Fruit fly (Drosophila melanogaster) whole organism, adult: ENCODE measurements around the gene CG9782.

ENCODE experiments used
- CG11617 ChIP-seq: fragments of 200-800 bp; sonication (Bioruptor generic); optimal IDR thresholded peaks from 2 replicates; lab custom pipeline; 2017; ENCODE audit warnings: mild to moderate bottlenecking, missing biosample characterization, missing genetic modification reagents, missing genetic modification characterization
- CG12768 ChIP-seq: fragments of 200-800 bp; sonication (Bioruptor generic); optimal IDR thresholded peaks from 2 replicates; lab custom pipeline; 2017; ENCODE audit warnings: missing biosample characterization, missing genetic modification characterization, mild to moderate bottlenecking, moderate library complexity, missing genetic modification reagents
- CG14711 ChIP-seq: fragments of 200-800 bp; sonication (Bioruptor generic); optimal IDR thresholded peaks from 2 replicates; lab custom pipeline; 2018; ENCODE audit warnings: missing biosample characterization, mild to moderate bottlenecking, missing genetic modification characterization, moderate library complexity
- CG1620 ChIP-seq: fragments of 200-800 bp; sonication (Bioruptor generic); optimal IDR thresholded peaks from 2 replicates; lab custom pipeline; 2016; ENCODE audit warnings: missing biosample characterization, missing genetic modification characterization
- CG33017 ChIP-seq: fragments of 200-800 bp; sonication (Bioruptor generic); optimal IDR thresholded peaks from 2 replicates; lab custom pipeline; 2018; ENCODE audit warnings: missing biosample characterization, mild to moderate bottlenecking, missing genetic modification characterization, moderate library complexity
- CG5204 ChIP-seq: fragments of 200-800 bp; sonication (Bioruptor generic); optimal IDR thresholded peaks from 2 replicates; lab custom pipeline; 2016; ENCODE audit warnings: missing biosample characterization, missing genetic modification characterization
- CG7045 ChIP-seq: fragments of 200-800 bp; sonication (Bioruptor generic); optimal IDR thresholded peaks from 2 replicates; lab custom pipeline; 2017; ENCODE audit warnings: missing biosample characterization, mild to moderate bottlenecking, missing genetic modification characterization
- CG7101 ChIP-seq: fragments of 200-800 bp; sonication (Bioruptor generic); optimal IDR thresholded peaks from 2 replicates; lab custom pipeline; 2018; ENCODE audit warnings: missing biosample characterization, mild to moderate bottlenecking, missing genetic modification characterization, moderate library complexity
- Clk ChIP-seq: fragments of 200-800 bp; sonication (Bioruptor generic); optimal IDR thresholded peaks from 2 replicates; lab custom pipeline; 2017; ENCODE audit warnings: missing biosample characterization, missing genetic modification characterization
- Crg-1 ChIP-seq: fragments of 200-800 bp; sonication (Bioruptor generic); optimal IDR thresholded peaks from 2 replicates; lab custom pipeline; 2016; ENCODE audit warnings: missing biosample characterization, missing genetic modification characterization
- Hr96 ChIP-seq: fragments of 200-800 bp; sonication (Bioruptor generic); optimal IDR thresholded peaks from 2 replicates; lab custom pipeline; 2016; ENCODE audit warnings: missing biosample characterization, missing genetic modification characterization
- Mnt ChIP-seq: fragments of 200-800 bp; sonication (Bioruptor generic); optimal IDR thresholded peaks from 2 replicates; lab custom pipeline; 2016; ENCODE audit warnings: missing biosample characterization, mild to moderate bottlenecking, missing genetic modification characterization
- bab1 ChIP-seq: fragments of 200-800 bp; sonication (Bioruptor generic); optimal IDR thresholded peaks from 3 replicates; lab custom pipeline; 2019; ENCODE audit warnings: missing biosample characterization, mild to moderate bottlenecking, missing genetic modification characterization, moderate library complexity
- cic ChIP-seq: fragments of 200-800 bp; sonication (Bioruptor generic); optimal IDR thresholded peaks from 2 replicates; lab custom pipeline; 2017; ENCODE audit warnings: missing biosample characterization, mild to moderate bottlenecking, missing genetic modification characterization, moderate library complexity
- cnc ChIP-seq, 2 experiments: fragments of >200 bp; optimal IDR thresholded peaks; 2 replicates each; lab custom pipeline; 2017
- kay ChIP-seq: fragments of 200-800 bp; sonication (Bioruptor generic); peaks from one replicate; lab custom pipeline; 2016; ENCODE audit warnings: missing biosample characterization, missing genetic modification characterization, borderline replicate concordance
- ovo ChIP-seq: fragments of 200-800 bp; sonication (Bioruptor generic); optimal IDR thresholded peaks from 2 replicates; lab custom pipeline; 2016; ENCODE audit warnings: missing biosample characterization, missing genetic modification characterization
- pad ChIP-seq: fragments of 200-800 bp; sonication (Bioruptor generic); optimal IDR thresholded peaks from 3 replicates; lab custom pipeline; 2017; ENCODE audit warnings: missing biosample characterization, missing genetic modification characterization, mild to moderate bottlenecking, moderate library complexity, missing genetic modification reagents
- tj ChIP-seq: fragments of 200-800 bp; sonication (Bioruptor generic); optimal IDR thresholded peaks from 3 replicates; lab custom pipeline; 2017; ENCODE audit warnings: missing biosample characterization, mild to moderate bottlenecking, missing genetic modification characterization, moderate library complexity
- toe ChIP-seq: fragments of 200-800 bp; sonication (Bioruptor generic); optimal IDR thresholded peaks from 2 replicates; lab custom pipeline; 2016; ENCODE audit warnings: missing biosample characterization, missing genetic modification characterization

CG9782 gene

DNA sequence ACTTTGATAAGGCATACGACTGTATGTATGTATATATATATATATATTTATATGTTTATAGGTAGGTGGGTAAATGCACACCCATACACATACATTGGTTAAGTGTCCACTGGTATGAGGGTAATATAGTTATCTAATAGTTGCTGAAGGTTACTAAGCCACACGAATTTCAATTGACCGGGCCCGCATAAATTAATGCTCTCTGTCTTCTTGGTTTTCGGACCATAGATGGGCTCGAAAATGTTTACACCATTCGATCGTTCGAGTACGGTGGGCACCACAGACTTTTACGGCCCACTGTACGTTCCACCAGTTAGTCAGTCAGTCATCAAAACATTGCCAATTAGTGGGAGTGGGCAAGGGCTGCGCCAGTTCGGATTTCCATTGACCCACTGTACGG is 26.0 kb downstream of the CG9782 start:
- TF ChIP-seq CG11617: no peak
- no peak for TF ChIP-seq CG5204 (GFP tag; lab: Kevin White, UChicago)
- no peak for TF ChIP-seq cnc (optimal IDR thresholded peaks at IDR 0.05; lab: Kevin White, UChicago)
- TF ChIP-seq Hr96 (GFP tag; lab: Kevin White, UChicago): no peak
- no peak for TF ChIP-seq pad (GFP tag; lab: Kevin White, UChicago)
- no peak for TF ChIP-seq CG33017
- no peak for TF ChIP-seq CG7045
- no peak for TF ChIP-seq Clk (GFP tag; lab: Kevin White, UChicago)
- TF ChIP-seq tj (GFP tag; lab: Kevin White, UChicago): no peak
- TF ChIP-seq toe (GFP tag; lab: Kevin White, UChicago): no peak
- no peak for TF ChIP-seq Crg-1 (GFP tag; lab: Kevin White, UChicago)
- TF ChIP-seq cic (GFP tag; lab: Kevin White, UChicago): no peak
- TF ChIP-seq CG14711 (tag; lab: Kevin White, UChicago): no peak

- TF ChIP-seq Mnt (GFP tag; lab: Kevin White, UChicago): peak; percentile 26
- TF ChIP-seq bab1 (GFP tag; lab: Kevin White, UChicago): peak; percentile 40
- no peak for TF ChIP-seq CG12768
- no peak for TF ChIP-seq Clk (GFP tag; lab: Kevin White, UChicago)
- no peak for TF ChIP-seq CG7045
- no peak for TF ChIP-seq pad (GFP tag; lab: Kevin White, UChicago)
- TF ChIP-seq Hr96 (GFP tag; lab: Kevin White, UChicago): no peak
- peak; percentile 15 for TF ChIP-seq CG14711 (tag; lab: Kevin White, UChicago)
- no peak for TF ChIP-seq tj (GFP tag; lab: Kevin White, UChicago)
- peak; percentile 34 for TF ChIP-seq CG11617
- no peak for TF ChIP-seq cic (GFP tag; lab: Kevin White, UChicago)
Observed at dm6 chrX:16593418-16593817, 28.0 kb downstream of the CG9782 start, which contains the start of the genes SMC3 and Ubc7. Gene SMC3, minus strand, starts transcription at chrX:16593439. Gene Ubc7, plus strand, starts transcription at chrX:16593677.

dm6 chrX:16587668-16588046 is 33.7 kb downstream of the CG9782 start, which contains the start of gene CG13014:
Gene CG13014, plus strand, starts transcription at chrX:16587873.
- TF ChIP-seq CG12768: no peak
- no peak for TF ChIP-seq cnc (optimal IDR thresholded peaks at IDR 0.05; lab: Kevin White, UChicago)
- TF ChIP-seq CG7045: no peak
- no peak for TF ChIP-seq CG33017
- TF ChIP-seq CG11617: no peak
- no peak for TF ChIP-seq Clk (GFP tag; lab: Kevin White, UChicago)
- TF ChIP-seq tj (GFP tag; lab: Kevin White, UChicago): no peak
- TF ChIP-seq kay: no peak

DNA sequence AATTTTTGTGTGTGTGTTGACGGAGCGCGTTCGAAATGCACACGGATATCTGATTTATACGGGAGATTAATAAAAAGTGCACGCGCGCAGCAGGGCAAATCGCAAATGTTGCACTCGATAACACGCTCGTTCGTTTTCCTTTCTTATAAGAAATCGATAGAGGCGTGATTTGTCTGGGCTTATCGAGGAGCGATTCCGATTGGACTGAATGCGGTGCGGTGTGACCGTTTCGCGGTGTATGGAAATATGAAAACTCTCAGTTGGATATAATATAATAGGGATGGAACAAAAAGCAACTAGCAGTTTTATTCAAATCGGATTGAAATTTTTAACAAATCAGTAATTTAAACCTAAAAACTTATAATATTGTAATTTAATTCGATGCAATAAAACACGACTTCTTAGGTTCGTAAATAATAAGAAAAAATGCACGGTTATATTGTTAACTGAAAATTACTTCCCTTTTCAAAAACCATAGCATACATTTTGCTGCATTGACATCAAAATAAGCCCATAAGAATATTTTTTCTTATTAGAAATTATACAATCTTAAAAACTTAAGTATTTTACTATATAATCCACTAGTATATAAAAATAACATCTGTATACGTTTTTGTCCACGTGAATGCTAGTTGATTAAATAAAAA is 34.2 kb downstream of the CG9782 start, which contains the start of gene CanA-14F:
Gene CanA-14F, minus strand, starts transcription at position 152 of the 647 bp plus-strand sequence.
- TF ChIP-seq tj (GFP tag; lab: Kevin White, UChicago) (no peak), CG1620 (GFP tag; lab: Kevin White, UChicago) (peak; percentile 45), cic (GFP tag; lab: Kevin White, UChicago) (peak; percentile 14), CG11617 (no peak), CG12768 (no peak), CG33017 (no peak), kay (no peak), pad (GFP tag; lab: Kevin White, UChicago) (no peak), CG5204 (GFP tag; lab: Kevin White, UChicago) (no peak), cnc (optimal IDR thresholded peaks at IDR 0.05; lab: Kevin White, UChicago) (no peak), CG14711 (tag; lab: Kevin White, UChicago) (no peak), ovo (GFP tag; lab: Kevin White, UChicago) (no peak), toe (GFP tag; lab: Kevin White, UChicago) (no peak), Hr96 (GFP tag; lab: Kevin White, UChicago) (no peak), Crg-1 (GFP tag; lab: Kevin White, UChicago) (no peak), Clk (GFP tag; lab: Kevin White, UChicago) (no peak), Mnt (GFP tag; lab: Kevin White, UChicago) (peak; percentile 33), CG7045 (no peak), CG7101 (tag; lab: Kevin White, UChicago) (peak; percentile 8), bab1 (GFP tag; lab: Kevin White, UChicago) (peak; percentile 50)

DNA sequence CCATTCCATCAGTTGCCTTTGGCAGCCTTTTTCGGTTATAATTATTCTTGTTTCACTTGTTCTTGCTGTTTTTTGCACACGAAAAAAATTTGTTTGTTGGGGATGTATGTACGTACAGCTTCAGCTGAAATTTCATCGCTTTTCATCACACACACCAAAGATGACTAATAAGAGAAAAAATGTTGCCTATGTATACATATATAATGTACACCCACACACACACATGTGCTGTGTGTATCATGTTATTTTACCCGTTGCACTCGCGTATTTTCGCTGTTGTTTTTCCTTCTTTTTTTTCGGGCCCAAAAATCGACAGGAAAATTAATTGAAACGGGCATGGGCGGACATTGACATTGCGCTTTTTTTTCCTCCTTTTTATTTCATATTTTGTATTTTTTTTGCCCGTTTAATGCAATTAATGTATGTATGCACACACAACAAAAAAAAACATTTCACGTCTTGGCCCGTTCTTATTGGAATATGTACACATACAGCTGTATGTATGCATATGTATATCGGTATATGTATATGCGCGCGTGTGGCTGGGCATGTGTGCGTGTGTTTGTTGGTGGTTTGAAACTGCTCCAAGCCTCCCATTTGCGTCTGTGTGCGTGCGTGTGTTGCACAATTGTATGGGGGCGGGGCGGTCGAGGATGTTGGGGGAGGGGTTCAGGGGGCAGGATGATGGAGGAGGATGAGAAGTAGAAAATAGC is 35.1 kb downstream of the CG9782 start:
- no peak for TF ChIP-seq CG11617
- TF ChIP-seq pad (GFP tag; lab: Kevin White, UChicago): peak; percentile 29
- peak; percentile 23 for TF ChIP-seq ovo (GFP tag; lab: Kevin White, UChicago)
- peak; percentile 91 for TF ChIP-seq kay

- TF ChIP-seq ovo (GFP tag; lab: Kevin White, UChicago) (no peak), CG1620 (GFP tag; lab: Kevin White, UChicago) (no peak), CG7045 (peak; percentile 1), tj (GFP tag; lab: Kevin White, UChicago) (no peak), toe (GFP tag; lab: Kevin White, UChicago) (no peak), pad (GFP tag; lab: Kevin White, UChicago) (peak; percentile 4), CG7101 (tag; lab: Kevin White, UChicago) (no peak)
Observed at dm6 chrX:16585569-16585968, 35.8 kb downstream of the CG9782 start.
